Fruit fly (Drosophila melanogaster) whole organism, embryonic: ENCODE data around the gene Nrd1.

Experiments used
- ATbp ChIP-seq: fragments of 200-800 bp; sonication (Bioruptor generic); optimal IDR thresholded peaks from 2 replicates; lab custom pipeline; 2017; ENCODE audit warnings: missing biosample characterization, mild to moderate bottlenecking, missing genetic modification characterization, missing genetic modification reagents
- C15 ChIP-seq: fragments of 200-800 bp; sonication (Bioruptor generic); IDR thresholded peaks from 3 replicates; pipeline ENCODE4 v1.3.6; 2022; ENCODE audit warnings: missing biosample characterization, missing genetic modification characterization
- CG10462 ChIP-seq: fragments of 200-800 bp; sonication (Bioruptor generic); optimal IDR thresholded peaks from 2 replicates; lab custom pipeline; 2016; ENCODE audit warnings: missing biosample characterization, missing genetic modification characterization
- CG11093 ChIP-seq: fragments of 200-800 bp; sonication (Bioruptor generic); IDR thresholded peaks from 3 replicates; pipeline ENCODE4 v1.3.6; 2022; ENCODE audit warnings: missing biosample characterization, missing genetic modification characterization
- CG11504 ChIP-seq: fragments of 200-800 bp; sonication (Bioruptor generic); optimal IDR thresholded peaks from 3 replicates; lab custom pipeline; 2019; ENCODE audit warnings: missing biosample characterization, mild to moderate bottlenecking, missing genetic modification characterization, moderate library complexity
- CG11695 ChIP-seq: fragments of 200-800 bp; sonication (Bioruptor generic); IDR thresholded peaks from 3 replicates; pipeline ENCODE4 v1.3.6; 2022; ENCODE audit warnings: missing biosample characterization, missing genetic modification characterization
- CG11696 ChIP-seq: fragments of 200-800 bp; sonication (Bioruptor generic); IDR thresholded peaks from 2 replicates; pipeline ENCODE4 v1.3.6; 2022; ENCODE audit warnings: missing biosample characterization, missing genetic modification characterization
- CG12219 ChIP-seq: fragments of 200-800 bp; sonication (Bioruptor generic); optimal IDR thresholded peaks from 3 replicates; lab custom pipeline; 2018; ENCODE audit warnings: missing biosample characterization, mild to moderate bottlenecking, missing genetic modification characterization
- CG1233 ChIP-seq: fragments of 200-800 bp; sonication (Bioruptor generic); optimal IDR thresholded peaks from 4 replicates; lab custom pipeline; 2018; ENCODE audit warnings: missing biosample characterization, mild to moderate bottlenecking, missing genetic modification characterization
- CG13296 ChIP-seq: fragments of 200-800 bp; sonication (Bioruptor generic); optimal IDR thresholded peaks from 3 replicates; lab custom pipeline; 2018; ENCODE audit warnings: missing biosample characterization, mild to moderate bottlenecking, missing genetic modification characterization
- CG15696 ChIP-seq: fragments of 200-800 bp; sonication (Bioruptor generic); optimal IDR thresholded peaks from 2 replicates; lab custom pipeline; 2019; ENCODE audit warnings: missing biosample characterization, mild to moderate bottlenecking, missing genetic modification characterization, moderate library complexity
- CG17359 ChIP-seq: fragments of 200-800 bp; sonication (Bioruptor generic); optimal IDR thresholded peaks from 3 replicates; lab custom pipeline; 2018; ENCODE audit warnings: missing biosample characterization, mild to moderate bottlenecking, missing genetic modification characterization, moderate library complexity
- CG17568 ChIP-seq: fragments of 200-800 bp; sonication (Bioruptor generic); optimal IDR thresholded peaks from 2 replicates; lab custom pipeline; 2018; ENCODE audit warnings: missing biosample characterization, mild to moderate bottlenecking, missing genetic modification characterization, moderate library complexity
- CG18262 ChIP-seq: fragments of 200-800 bp; optimal IDR thresholded peaks from 3 replicates; lab custom pipeline; 2019; ENCODE audit warnings: missing biosample characterization, mild to moderate bottlenecking, missing genetic modification characterization, moderate library complexity
- CG18599 ChIP-seq: fragments of 200-800 bp; sonication (Bioruptor generic); optimal IDR thresholded peaks from 3 replicates; lab custom pipeline; 2017; ENCODE audit warnings: missing biosample characterization, missing genetic modification characterization, mild to moderate bottlenecking, moderate library complexity, missing genetic modification reagents
- CG2199 ChIP-seq: fragments of 200-800 bp; sonication (Bioruptor generic); IDR thresholded peaks from 3 replicates; pipeline ENCODE4 v1.3.6; 2022; ENCODE audit warnings: missing biosample characterization, missing genetic modification characterization
- CG2678 ChIP-seq: fragments of 200-800 bp; sonication (Bioruptor generic); optimal IDR thresholded peaks from 3 replicates; lab custom pipeline; 2019; ENCODE audit warnings: missing biosample characterization, mild to moderate bottlenecking, missing genetic modification characterization, moderate library complexity
- CG2889 ChIP-seq: fragments of 200-800 bp; sonication (Bioruptor generic); IDR thresholded peaks from 3 replicates; pipeline ENCODE4 v1.3.6; 2022; ENCODE audit warnings: missing biosample characterization, missing genetic modification characterization
- CG4617 ChIP-seq: fragments of 200-800 bp; sonication (Bioruptor generic); optimal IDR thresholded peaks from 3 replicates; lab custom pipeline; 2016; ENCODE audit warnings: missing biosample characterization, missing genetic modification characterization, borderline replicate concordance
- CG4820 ChIP-seq: fragments of 200-800 bp; sonication (Bioruptor generic); optimal IDR thresholded peaks from 3 replicates; lab custom pipeline; 2016; ENCODE audit warnings: missing biosample characterization, missing genetic modification characterization
- CG6854 ChIP-seq: fragments of 200-800 bp; sonication (Bioruptor generic); optimal IDR thresholded peaks from 3 replicates; lab custom pipeline; 2017; ENCODE audit warnings: missing biosample characterization, mild to moderate bottlenecking, missing genetic modification characterization
- CG9932 ChIP-seq: fragments of 200-800 bp; sonication (Bioruptor generic); IDR thresholded peaks from 2 replicates; pipeline ENCODE4 v1.3.6; 2022; ENCODE audit warnings: missing biosample characterization, missing genetic modification characterization
- Chrac-16 ChIP-seq: fragments of 200-800 bp; sonication (Bioruptor generic); optimal IDR thresholded peaks from 3 replicates; lab custom pipeline; 2016; ENCODE audit warnings: missing biosample characterization, missing genetic modification characterization
- GATAe ChIP-seq: fragments of 200-800 bp; sonication (Bioruptor generic); conservative IDR thresholded peaks from 2 replicates; pipeline ENCODE4 v1.3.6; 2022; ENCODE audit warnings: missing biosample characterization, missing genetic modification characterization
- Lpt ChIP-seq: fragments of >200 bp; optimal IDR thresholded peaks from 2 replicates; lab custom pipeline; 2018; ENCODE audit warnings: missing biosample characterization, missing genetic modification characterization
- Meics ChIP-seq: fragments of 200-800 bp; sonication (Bioruptor generic); optimal IDR thresholded peaks from 2 replicates; lab custom pipeline; 2017; ENCODE audit warnings: missing biosample characterization, mild to moderate bottlenecking, missing genetic modification characterization
- NC2β ChIP-seq: fragments of 200-800 bp; sonication (Bioruptor generic); optimal IDR thresholded peaks from 2 replicates; lab custom pipeline; 2016; ENCODE audit warnings: missing biosample characterization, missing genetic modification characterization
- Nf-YB ChIP-seq: fragments of 200-800 bp; sonication (Bioruptor generic); optimal IDR thresholded peaks from 3 replicates; lab custom pipeline; 2019; ENCODE audit warnings: missing biosample characterization, mild to moderate bottlenecking, missing genetic modification characterization, moderate library complexity
- aop ChIP-seq: fragments of 200-800 bp; sonication (Bioruptor generic); IDR thresholded peaks from 2 replicates; pipeline ENCODE4 v1.3.6; 2022; ENCODE audit warnings: missing biosample characterization, missing genetic modification characterization
- ap ChIP-seq: fragments of 200-800 bp; sonication (Bioruptor generic); IDR thresholded peaks from 2 replicates; pipeline ENCODE4 v1.3.6; 2022; ENCODE audit warnings: missing biosample characterization, missing genetic modification characterization
- bowl ChIP-seq: fragments of 200-800 bp; sonication (Bioruptor generic); IDR thresholded peaks from 2 replicates; pipeline ENCODE4 v1.3.6; 2022; ENCODE audit warnings: missing biosample characterization, missing genetic modification characterization
- bsh ChIP-seq, 2 experiments: fragments of 200-800 bp; sonication (Bioruptor generic); optimal IDR thresholded peaks; 2 replicates each; lab custom pipeline; 2017 to 2018; ENCODE audit warnings: mild to moderate bottlenecking in 2 of 2, missing biosample characterization in 2 of 2, missing genetic modification characterization in 2 of 2, moderate library complexity in 1 of 2
- chif ChIP-seq, 2 experiments: fragments of 200-800 bp; sonication (Bioruptor generic); optimal IDR thresholded peaks; 3 replicates each; lab custom pipeline; 2016; ENCODE audit warnings: missing biosample characterization in 2 of 2, missing genetic modification characterization in 2 of 2
- chm ChIP-seq: fragments of 200-800 bp; sonication (Bioruptor generic); IDR thresholded peaks from 2 replicates; pipeline ENCODE4 v1.3.6; 2022; ENCODE audit warnings: missing biosample characterization, missing genetic modification characterization
- eve ChIP-seq, 2 experiments: fragments of >200 bp; optimal IDR thresholded peaks; 2 replicates each; lab custom pipeline; 2017; ENCODE audit warnings: missing biosample characterization in 2 of 2, missing genetic modification characterization in 2 of 2
- gem ChIP-seq: fragments of 200-800 bp; sonication (Bioruptor generic); optimal IDR thresholded peaks from 2 replicates; lab custom pipeline; 2019; ENCODE audit warnings: missing biosample characterization, mild to moderate bottlenecking, missing genetic modification characterization, moderate library complexity
- grau ChIP-seq: fragments of 200-800 bp; optimal IDR thresholded peaks from 3 replicates; lab custom pipeline; 2019; ENCODE audit warnings: missing biosample characterization, mild to moderate bottlenecking, missing genetic modification characterization, moderate library complexity
- ham ChIP-seq: fragments of 200-800 bp; sonication (Bioruptor generic); IDR thresholded peaks from 2 replicates; pipeline ENCODE4 v1.3.6; 2022; ENCODE audit warnings: missing biosample characterization, missing genetic modification characterization
- jigr1 ChIP-seq: fragments of 200-800 bp; sonication (Bioruptor generic); IDR thresholded peaks from 3 replicates; pipeline ENCODE4 v1.3.6; 2022; ENCODE audit warnings: missing biosample characterization, missing genetic modification characterization
- jumu ChIP-seq: fragments of 200-800 bp; sonication (Bioruptor generic); optimal IDR thresholded peaks from 3 replicates; lab custom pipeline; 2016; ENCODE audit warnings: missing biosample characterization, missing genetic modification characterization
- kni ChIP-seq: fragments of 200-800 bp; sonication (Bioruptor generic); optimal IDR thresholded peaks from 3 replicates; lab custom pipeline; 2017; ENCODE audit warnings: mild to moderate bottlenecking, missing biosample characterization, missing genetic modification reagents, missing genetic modification characterization
- nerfin-1 ChIP-seq: fragments of 200-800 bp; sonication (Bioruptor generic); optimal IDR thresholded peaks from 3 replicates; lab custom pipeline; 2019; ENCODE audit warnings: missing biosample characterization, mild to moderate bottlenecking, missing genetic modification characterization, moderate library complexity
- oc ChIP-seq: fragments of 200-800 bp; sonication (Bioruptor generic); optimal IDR thresholded peaks from 2 replicates; lab custom pipeline; 2018; ENCODE audit warnings: missing biosample characterization, mild to moderate bottlenecking, missing genetic modification characterization, moderate library complexity
- onecut ChIP-seq: fragments of 200-800 bp; sonication (Bioruptor generic); IDR thresholded peaks from 2 replicates; pipeline ENCODE4 v1.3.6; 2022; ENCODE audit warnings: missing biosample characterization, missing genetic modification characterization
- scrt ChIP-seq: fragments of 200-800 bp; sonication (Bioruptor generic); optimal IDR thresholded peaks from 2 replicates; lab custom pipeline; 2018; ENCODE audit warnings: missing biosample characterization, mild to moderate bottlenecking, missing genetic modification characterization, moderate library complexity
- sob ChIP-seq: fragments of 200-800 bp; sonication (Bioruptor generic); IDR thresholded peaks from 2 replicates; pipeline ENCODE4 v1.3.6; 2022; ENCODE audit warnings: missing biosample characterization, missing genetic modification characterization
- sug ChIP-seq: fragments of 200-800 bp; optimal IDR thresholded peaks from 2 replicates; lab custom pipeline; 2019; ENCODE audit warnings: missing biosample characterization, mild to moderate bottlenecking, missing genetic modification characterization, moderate library complexity
- tin ChIP-seq: fragments of 200-800 bp; sonication (Bioruptor generic); optimal IDR thresholded peaks from 3 replicates; lab custom pipeline; 2016; ENCODE audit warnings: missing biosample characterization, missing genetic modification characterization
- vvl ChIP-seq: fragments of 200-800 bp; sonication (Bioruptor generic); IDR thresholded peaks from 2 replicates; pipeline ENCODE4 v1.3.6; 2022; ENCODE audit warnings: missing biosample characterization, missing genetic modification characterization
- zfh1 ChIP-seq: fragments of 200-800 bp; sonication (Bioruptor generic); IDR thresholded peaks from 3 replicates; pipeline ENCODE4 v1.3.6; 2022; ENCODE audit warnings: missing biosample characterization, missing genetic modification characterization

The Nrd1 gene

dm6 chrX:11848507-11849264, 20.0 kb downstream of the Nrd1 start (continued):
- TF ChIP-seq gem (tag; lab: Kevin White, UChicago) (peak; percentile 71), zfh1 (no peak), ham (GFP tag; lab: Robert Waterston, UW) (no peak), CG2678 (tag; lab: Kevin White, UChicago) (peak; percentile 69), GATAe (GFP tag; lab: Robert Waterston, UW) (no peak), CG4820 (GFP tag; lab: Kevin White, UChicago) (no peak), grau (peak; percentile 60), CG11093 (GFP tag; lab: Robert Waterston, UW) (0 out of 3 replicates have a peak, but pooled peaks have one; percentile 13), oc (tag; lab: Kevin White, UChicago) (peak; percentile 41), CG11504 (peak; percentile 76), CG17568 (GFP tag; lab: Kevin White, UChicago) (peak; percentile 0), CG11696 (GFP tag; lab: Robert Waterston, UW) (no peak), jumu (GFP tag; lab: Kevin White, UChicago) (no peak), chif (GFP tag; optimal IDR thresholded peaks at IDR 0.05; lab: Kevin White, UChicago) (no peak), eve (GFP tag; optimal IDR thresholded peaks at IDR 0.05; lab: Kevin White, UChicago) (no peak), CG18262 (peak; percentile 57), CG9932 (GFP tag; lab: Robert Waterston, UW) (peak; percentile 37), sug (tag; lab: Kevin White, UChicago) (no peak), kni (GFP tag; lab: Kevin White, UChicago) (no peak), chm (no peak), nerfin-1 (tag; lab: Kevin White, UChicago) (peak; percentile 13), CG11695 (GFP tag; lab: Robert Waterston, UW) (0 out of 3 replicates have a peak, but pooled peaks have one; percentile 19), CG2889 (GFP tag; lab: Robert Waterston, UW) (no peak), tin (GFP tag; lab: Kevin White, UChicago) (peak; percentile 4), CG12219 (peak; percentile 15), CG6854 (GFP tag; lab: Kevin White, UChicago) (no peak), CG10462 (GFP tag; lab: Kevin White, UChicago) (no peak), C15 (GFP tag; lab: Robert Waterston, UW) (no peak), scrt (peak; percentile 31), Nf-YB (GFP tag; lab: Kevin White, UChicago) (peak; percentile 15), NC2β (GFP tag; lab: Kevin White, UChicago) (no peak), bowl (GFP tag; lab: Robert Waterston, UW) (no peak), Meics (GFP tag; lab: Kevin White, UChicago) (peak; percentile 44), jigr1 (GFP tag; lab: Robert Waterston, UW) (no peak), CG4617 (GFP tag; lab: Kevin White, UChicago) (no peak), CG15696 (no peak), ap (GFP tag; lab: Robert Waterston, UW) (peak; percentile 44; the same call in 1 of the 2 replicates), CG2199 (0 out of 3 replicates have a peak, but pooled peaks have one; percentile 19), bsh (GFP tag; optimal IDR thresholded peaks at IDR 0.05; lab: Kevin White, UChicago) (peak in 1 of 2 experiments; percentile 7), sob (GFP tag; lab: Robert Waterston, UW) (peak; percentile 41; the same call in 1 of the 2 replicates), CG1233 (GFP tag; lab: Kevin White, UChicago) (peak; percentile 16), CG13296 (GFP tag; lab: Kevin White, UChicago) (peak; percentile 23), onecut (GFP tag; lab: Robert Waterston, UW) (no peak), ATbp (peak; percentile 45), aop (GFP tag; lab: Robert Waterston, UW) (no peak), vvl (GFP tag; lab: Robert Waterston, UW) (peak; percentile 85), Chrac-16 (no peak), CG17359 (tag; lab: Kevin White, UChicago) (peak; percentile 71), Lpt (GFP tag; lab: Kevin White, UChicago) (no peak), CG18599 (GFP tag; lab: Kevin White, UChicago) (no peak)
